Worm (Caenorhabditis elegans): ENCODE measurements around the gene nas-28.

ce11 chrIII:6132068-6132467 lies 51.0 kb downstream of the nas-28 start:
- TF ChIP-seq lin-39 (tag; optimal IDR thresholded peaks at IDR 0.05) = no peak
- TF ChIP-seq aly-2 (tag; optimal IDR thresholded peaks at IDR 0.05) = no peak
- TF ChIP-seq skn-1 (tag; optimal IDR thresholded peaks at IDR 0.05) = no peak

Measured in whole organism, L2 larva.